Fruit fly (Drosophila melanogaster): ENCODE results near the gene CG7920.

CG7920 gene

dm6 chr3R:30056592-30057135 is 41.6 kb upstream of the CG7920 start, which contains the start of the genes CG7950 and Rpp14a (continued):
- peak; percentile 41; the same call in 1 of the 2 replicates for TF ChIP-seq CG10959 (GFP tag; IDR thresholded peaks at IDR 0.05)
- TF ChIP-seq dimm (GFP tag; IDR thresholded peaks at IDR 0.05): peak; percentile 29; the same call in 1 of the 2 replicates
- peak; percentile 87 for TF ChIP-seq lbe (GFP tag; optimal IDR thresholded peaks at IDR 0.05)
- TF ChIP-seq Fer2 (tag; optimal IDR thresholded peaks at IDR 0.05): peak; percentile 26
- TF ChIP-seq D (optimal IDR thresholded peaks at IDR 0.05): no peak
- TF ChIP-seq D (GFP tag; optimal IDR thresholded peaks at IDR 0.05): no peak
- TF ChIP-seq CG31224 (GFP tag; IDR thresholded peaks at IDR 0.05): peak; percentile 60; the same call in 1 of the 2 replicates
- TF ChIP-seq run (tag; optimal IDR thresholded peaks at IDR 0.05): peak; percentile 37
- TF ChIP-seq dysf (GFP tag; IDR thresholded peaks at IDR 0.05): peak; percentile 77
- TF ChIP-seq ro (GFP tag; IDR thresholded peaks at IDR 0.05): no peak
- TF ChIP-seq CG3847 (GFP tag; IDR thresholded peaks at IDR 0.05): peak; percentile 82
- peak; percentile 74 for TF ChIP-seq oc (tag; optimal IDR thresholded peaks at IDR 0.05)
- no peak for TF ChIP-seq Trl (optimal IDR thresholded peaks at IDR 0.05)
- peak; percentile 84 for TF ChIP-seq Trl (GFP tag; optimal IDR thresholded peaks at IDR 0.05)
- TF ChIP-seq Dref (GFP tag; IDR thresholded peaks at IDR 0.05): no peak
- no peak for TF ChIP-seq pan (optimal IDR thresholded peaks at IDR 0.05)
- peak in 1 of 2 experiments; percentile 79 for TF ChIP-seq pan (GFP tag; optimal IDR thresholded peaks at IDR 0.05 in 1 of 2, IDR thresholded peaks at IDR 0.05 in 1 of 2)
- TF ChIP-seq zfh2 (GFP tag; optimal IDR thresholded peaks at IDR 0.05): peak; percentile 89
- peak; percentile 22; the same call in 1 of the 2 replicates for TF ChIP-seq CG43689 (GFP tag; IDR thresholded peaks at IDR 0.05)
- TF ChIP-seq CG18619 (GFP tag; optimal IDR thresholded peaks at IDR 0.05): peak; percentile 48
- TF ChIP-seq ftz-f1 (GFP tag; optimal IDR thresholded peaks at IDR 0.05): no peak
- peak; percentile 35 for TF ChIP-seq org-1 (GFP tag; optimal IDR thresholded peaks at IDR 0.05)
- peak; percentile 78 to 79 for TF ChIP-seq dpn (GFP tag; optimal IDR thresholded peaks at IDR 0.05)
- TF ChIP-seq CG8944 (GFP tag; optimal IDR thresholded peaks at IDR 0.05): peak; percentile 62
- peak; percentile 58 for TF ChIP-seq CG3838 (GFP tag; optimal IDR thresholded peaks at IDR 0.05)
- TF ChIP-seq CG16813 (GFP tag; IDR thresholded peaks at IDR 0.05; ENCODE audit: partially characterized antibody): no peak
- no peak for TF ChIP-seq CTCF (GFP tag; optimal IDR thresholded peaks at IDR 0.05)
- peak; percentile 42 for TF ChIP-seq luna (GFP tag; optimal IDR thresholded peaks at IDR 0.05)
- no peak for TF ChIP-seq CG8478 (optimal IDR thresholded peaks at IDR 0.05)
- peak; percentile 30 for TF ChIP-seq Adf1 (GFP tag; IDR thresholded peaks at IDR 0.05)
- peak; percentile 54 for TF ChIP-seq CG18476 (GFP tag; optimal IDR thresholded peaks at IDR 0.05)
- TF ChIP-seq Dll (GFP tag; IDR thresholded peaks at IDR 0.05; ENCODE audit: partially characterized antibody): peak; percentile 48; the same call in 2 of the 4 replicates
- TF ChIP-seq her (GFP tag; optimal IDR thresholded peaks at IDR 0.05): peak; percentile 64
- peak; percentile 80 for TF ChIP-seq CG14014 (GFP tag; IDR thresholded peaks at IDR 0.05)
- peak; percentile 59 for TF ChIP-seq CG3163 (GFP tag; optimal IDR thresholded peaks at IDR 0.05)
- TF ChIP-seq Doc2 (GFP tag; IDR thresholded peaks at IDR 0.05): no peak
- TF ChIP-seq br (optimal IDR thresholded peaks at IDR 0.05): no peak
- TF ChIP-seq MESR4 (GFP tag; optimal IDR thresholded peaks at IDR 0.05): peak; percentile 63
- peak; percentile 50 for TF ChIP-seq da (GFP tag; optimal IDR thresholded peaks at IDR 0.05)
- TF ChIP-seq CG9215 (GFP tag; IDR thresholded peaks at IDR 0.05): peak; percentile 55
- TF ChIP-seq CG11696 (GFP tag; IDR thresholded peaks at IDR 0.05): peak; percentile 40; the same call in 1 of the 2 replicates
- peak; percentile 90 for TF ChIP-seq CG12391 (tag; optimal IDR thresholded peaks at IDR 0.05)
- TF ChIP-seq Asciz (GFP tag; optimal IDR thresholded peaks at IDR 0.05): peak; percentile 28
- peak; percentile 58 for TF ChIP-seq cato (GFP tag; optimal IDR thresholded peaks at IDR 0.05; ENCODE audit: borderline replicate concordance)
- peak; percentile 82 for TF ChIP-seq bab2 (GFP tag; optimal IDR thresholded peaks at IDR 0.05)
- TF ChIP-seq mld (GFP tag; IDR thresholded peaks at IDR 0.05; ENCODE audit: partially characterized antibody): no peak
- peak; percentile 83 for TF ChIP-seq CG15269 (tag; optimal IDR thresholded peaks at IDR 0.05)
- peak; percentile 52 for TF ChIP-seq exex (tag; optimal IDR thresholded peaks at IDR 0.05)
- TF ChIP-seq CG10267 (tag; optimal IDR thresholded peaks at IDR 0.05): peak; percentile 72
- peak; percentile 54 for TF ChIP-seq CG8290 (GFP tag; optimal IDR thresholded peaks at IDR 0.05)
- TF ChIP-seq CG8290 (tag; optimal IDR thresholded peaks at IDR 0.05): peak in 1 of 2 experiments; percentile 82
- TF ChIP-seq CG8281 (tag; optimal IDR thresholded peaks at IDR 0.05): no peak
- peak; percentile 36 for TF ChIP-seq CG3407 (GFP tag; optimal IDR thresholded peaks at IDR 0.05)
